Worm (Caenorhabditis elegans) whole organism, midembryonic: ENCODE measurements around the gene F55G1.1.

Source experiments
- flt-1 ChIP-seq: fragments of 200-800 bp; sonication (Bioruptor generic); IDR thresholded peaks from 2 replicates; pipeline ENCODE4 v1.3.6; 2022; ENCODE audit warnings: missing genetic modification characterization, missing compliant biosample characterization
- klf-2 ChIP-seq: fragments of 200-800 bp; sonication (Bioruptor generic); conservative IDR thresholded peaks from 2 replicates; pipeline ENCODE4 v1.3.6; 2022; ENCODE audit warnings: missing genetic modification reagents, missing genetic modification characterization, missing compliant biosample characterization
- tab-1 ChIP-seq: fragments of 200-800 bp; sonication (Bioruptor generic); IDR thresholded peaks from 2 replicates; pipeline ENCODE4 v1.3.6; 2022; ENCODE audit warnings: missing genetic modification characterization, missing compliant biosample characterization
- ztf-29 ChIP-seq: fragments of 200-800 bp; sonication (Bioruptor generic); IDR thresholded peaks from 2 replicates; pipeline ENCODE4 v1.3.6; 2022; ENCODE audit warnings: missing genetic modification reagents, missing genetic modification characterization, missing compliant biosample characterization

DNA sequence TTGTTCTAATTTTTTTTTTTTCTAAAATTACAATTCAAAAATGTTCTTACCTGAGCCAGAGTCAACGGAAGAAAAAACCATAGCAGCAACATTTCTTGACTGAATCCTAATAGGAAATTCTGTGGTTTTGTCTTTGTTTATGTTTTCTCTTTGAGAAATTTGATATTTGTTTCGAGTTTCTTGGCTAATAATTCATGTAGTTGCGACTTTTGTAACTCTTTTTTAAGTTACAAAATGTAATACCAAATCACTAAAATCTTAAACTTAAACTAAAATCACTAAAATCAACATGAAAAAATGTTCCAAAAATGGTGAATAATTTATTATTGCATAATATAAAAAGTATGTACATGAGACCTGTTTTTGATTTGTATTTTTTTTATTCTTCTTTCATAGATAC lies 6.2 kb downstream of the F55G1.1 start, which contains the start of gene egas-4:
- TF ChIP-seq tab-1 (GFP tag; lab: Robert Waterston, UW): no peak
- no peak for TF ChIP-seq flt-1 (GFP tag; lab: Robert Waterston, UW)
- TF ChIP-seq ztf-29 (GFP tag; lab: Robert Waterston, UW): no peak
- TF ChIP-seq klf-2 (GFP tag; lab: Robert Waterston, UW): no peak
